Worm (Caenorhabditis elegans): Measurements from ENCODE around the gene his-61.

his-61 gene

DNA sequence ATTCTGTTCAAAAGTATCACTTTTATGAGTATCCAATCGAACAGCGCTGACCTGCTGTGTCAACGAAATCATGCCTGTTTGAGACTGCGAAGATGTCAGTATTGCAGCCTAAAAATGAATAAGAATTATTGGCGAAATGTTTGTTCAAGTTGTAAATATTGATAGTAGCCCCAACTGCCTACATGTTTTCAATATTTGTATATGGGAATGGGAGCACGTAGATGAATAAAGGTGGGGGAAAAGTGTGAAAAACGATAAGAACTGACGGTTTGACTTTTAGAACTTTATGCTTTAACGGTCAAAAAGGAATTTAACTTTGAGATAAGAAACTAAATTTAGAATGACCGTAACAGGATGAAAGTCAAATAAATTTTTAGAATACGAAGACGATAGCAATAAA is 34.2 kb upstream of the his-61 start:
- TF ChIP-seq ceh-82 (tag; optimal IDR thresholded peaks at IDR 0.05) (no peak), ceh-28 (tag; optimal IDR thresholded peaks at IDR 0.05) (no peak), pqm-1 (tag; optimal IDR thresholded peaks at IDR 0.05) (peak; percentile 44), skn-1 (tag; optimal IDR thresholded peaks at IDR 0.05) (no peak), zip-11 (GFP tag; IDR thresholded peaks at IDR 0.05) (no peak), spr-1 (tag; optimal IDR thresholded peaks at IDR 0.05) (no peak), set-16 (GFP tag; IDR thresholded peaks at IDR 0.05) (no peak), arid-1 (GFP tag; conservative IDR thresholded peaks at IDR 0.05) (no peak), attf-4 (tag; optimal IDR thresholded peaks at IDR 0.05) (no peak), ceh-44 (GFP tag; IDR thresholded peaks at IDR 0.05) (no peak), fkh-10 (GFP tag; optimal IDR thresholded peaks at IDR 0.05) (no peak), nhr-76 (tag; optimal IDR thresholded peaks at IDR 0.05) (no peak), mes-2 (tag; optimal IDR thresholded peaks at IDR 0.05; ENCODE audit: poor library complexity, severe bottlenecking) (no peak), nhr-41 (GFP tag; IDR thresholded peaks at IDR 0.05) (no peak), lin-39 (tag; optimal IDR thresholded peaks at IDR 0.05) (no peak), nhr-28 (tag; optimal IDR thresholded peaks at IDR 0.05) (peak; percentile 10), daf-16 (GFP tag; optimal IDR thresholded peaks at IDR 0.05) (no peak), daf-16 (tag; optimal IDR thresholded peaks at IDR 0.05) (peak; percentile 93), ZK546.5 (tag; optimal IDR thresholded peaks at IDR 0.05) (no peak), dve-1 (tag; optimal IDR thresholded peaks at IDR 0.05; ENCODE audit: insufficient read depth) (peak; percentile 71), ces-1 (GFP tag; optimal IDR thresholded peaks at IDR 0.05) (no peak), F10B5.3 (tag; optimal IDR thresholded peaks at IDR 0.05) (no peak), Y5F2A.4 (GFP tag; optimal IDR thresholded peaks at IDR 0.05) (no peak)

DNA sequence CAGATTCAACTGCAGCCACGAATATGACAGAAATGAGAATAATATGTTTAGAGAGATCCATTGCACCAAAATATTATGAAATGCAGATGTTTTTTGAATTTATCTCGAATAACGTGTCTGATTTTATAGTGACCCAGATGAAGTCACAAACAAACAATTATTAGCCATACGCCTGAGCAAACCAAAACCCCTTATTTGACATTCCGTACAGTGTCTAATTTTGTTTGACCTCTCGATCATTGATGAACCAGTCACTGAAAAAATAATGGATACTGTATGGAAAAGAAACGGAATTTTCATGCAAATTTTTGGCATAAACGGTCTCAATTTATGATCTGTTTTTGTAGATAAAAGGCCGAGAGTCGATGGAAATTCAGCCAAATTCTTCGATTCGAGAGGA is 30.1 kb upstream of the his-61 start, which contains the start of the genes R05G6.9 and R05G6.3:
Gene R05G6.9, minus strand, starts transcription at position 101 of the 400 bp plus-strand sequence.
Gene R05G6.3, plus strand, starts transcription at position 386 of the 400 bp plus-strand sequence.
- TF ChIP-seq snpc-4 (tag; optimal IDR thresholded peaks at IDR 0.05) (no peak), unc-62 (GFP tag; optimal IDR thresholded peaks at IDR 0.05 in 1 of 2) (peak in 1 of 2 experiments; percentile 7), unc-62 (tag; optimal IDR thresholded peaks at IDR 0.05) (no peak), egl-27 (tag; optimal IDR thresholded peaks at IDR 0.05) (no peak), ceh-44 (GFP tag; IDR thresholded peaks at IDR 0.05) (no peak), aha-1 (tag) (peak; percentile 66), ceh-20 (GFP tag; IDR thresholded peaks at IDR 0.05) (no peak), daf-12 (tag; optimal IDR thresholded peaks at IDR 0.05) (no peak), fkh-10 (GFP tag; optimal IDR thresholded peaks at IDR 0.05) (no peak), dmd-9 (GFP tag; IDR thresholded peaks at IDR 0.05) (no peak), nhr-77 (tag; optimal IDR thresholded peaks at IDR 0.05) (no peak), skn-1 (tag; optimal IDR thresholded peaks at IDR 0.05) (no peak), arid-1 (GFP tag; conservative IDR thresholded peaks at IDR 0.05) (no peak), ceh-62 (tag; optimal IDR thresholded peaks at IDR 0.05) (no peak), nhr-10 (tag; optimal IDR thresholded peaks at IDR 0.05) (no peak), hlh-11 (tag; optimal IDR thresholded peaks at IDR 0.05) (no peak), zfp-3 (GFP tag; conservative IDR thresholded peaks at IDR 0.05) (no peak), lin-15B (tag; optimal IDR thresholded peaks at IDR 0.05) (no peak)

DNA sequence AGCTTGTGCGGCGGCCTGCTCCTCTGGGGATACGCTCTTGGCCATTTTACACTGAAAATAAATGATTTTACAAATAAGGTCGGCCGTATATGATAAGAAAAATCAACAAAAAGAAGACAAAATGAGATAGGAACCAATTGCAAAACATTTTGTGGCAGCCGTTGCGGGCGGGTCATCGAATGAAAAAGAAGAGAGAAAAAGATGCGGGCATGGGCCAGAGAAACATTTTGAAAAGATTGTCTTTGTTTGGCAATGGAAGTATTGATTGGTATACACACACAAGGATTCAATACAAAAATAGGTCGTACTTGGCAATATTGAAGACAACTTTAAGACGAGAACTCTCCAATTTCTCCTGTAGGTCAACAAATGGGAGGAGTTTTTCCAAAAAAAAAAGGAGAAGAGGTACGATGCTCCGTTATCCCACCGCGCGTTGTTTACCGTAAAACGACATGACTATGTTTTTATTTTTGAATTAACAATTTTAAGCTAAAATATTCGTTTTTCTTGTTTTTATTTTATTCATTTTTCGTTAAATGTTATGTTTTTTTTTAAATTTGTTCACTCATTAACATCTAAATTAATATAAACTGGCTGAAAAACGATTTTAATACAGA is 26.7 kb upstream of the his-61 start, which contains the start of the genes plc-4 and R05G6.4:
Gene plc-4, minus strand, starts transcription at position 51 of the 617 bp plus-strand sequence.
Gene R05G6.4, plus strand, starts transcription at position 617 of the 617 bp plus-strand sequence.
- TF ChIP-seq T20F7.1 (GFP tag; optimal IDR thresholded peaks at IDR 0.05) (peak; percentile 96), mes-2 (tag; optimal IDR thresholded peaks at IDR 0.05; ENCODE audit: poor library complexity, severe bottlenecking) (peak; percentile 5), lsy-2 (tag; optimal IDR thresholded peaks at IDR 0.05) (peak in 1 of 2 experiments; percentile 54), daf-16 (GFP tag; optimal IDR thresholded peaks at IDR 0.05) (no peak), daf-16 (tag; optimal IDR thresholded peaks at IDR 0.05) (peak; percentile 32), sdz-12 (GFP tag; optimal IDR thresholded peaks at IDR 0.05) (no peak), Y48G9A.11 (GFP tag; IDR thresholded peaks at IDR 0.05) (peak; percentile 91), dpl-1 (GFP tag; optimal IDR thresholded peaks at IDR 0.05) (peak; percentile 46), R02D3.7 (tag; optimal IDR thresholded peaks at IDR 0.05) (peak; percentile 66), rbr-2 (tag; optimal IDR thresholded peaks at IDR 0.05) (peak; percentile 30), nhr-48 (tag; optimal IDR thresholded peaks at IDR 0.05) (no peak), lin-38 (GFP tag; IDR thresholded peaks at IDR 0.05) (0 out of 2 replicates have a peak, but pooled peaks have one; percentile 11), pha-4 (GFP tag; IDR thresholded peaks at IDR 0.05) (no peak), pha-4 (tag; optimal IDR thresholded peaks at IDR 0.05) (peak; percentile 7), dve-1 (tag; optimal IDR thresholded peaks at IDR 0.05; ENCODE audit: insufficient read depth) (peak; percentile 41), ceh-82 (tag; optimal IDR thresholded peaks at IDR 0.05) (no peak), unc-130 (GFP tag; optimal IDR thresholded peaks at IDR 0.05) (no peak), ctbp-1 (GFP tag; IDR thresholded peaks at IDR 0.05) (no peak)
